Fruit fly (Drosophila melanogaster) whole organism, prepupa: ENCODE results near the gene Cyp4g15.

Source experiments
- CG10631 ChIP-seq: fragments of 200-800 bp; sonication (Bioruptor generic); optimal IDR thresholded peaks from 2 replicates; lab custom pipeline; 2016; ENCODE audit warnings: missing biosample characterization, missing genetic modification characterization
- CG3032 ChIP-seq: fragments of 200-800 bp; optimal IDR thresholded peaks from 2 replicates; lab custom pipeline; 2019; ENCODE audit warnings: missing biosample characterization, mild to moderate bottlenecking, missing genetic modification characterization, moderate library complexity
- CG32006 ChIP-seq: fragments of 200-800 bp; sonication (Bioruptor generic); optimal IDR thresholded peaks from 3 replicates; lab custom pipeline; 2017; ENCODE audit warnings: missing biosample characterization, mild to moderate bottlenecking, missing genetic modification characterization
- CG3919 ChIP-seq: fragments of 200-800 bp; sonication (Bioruptor generic); optimal IDR thresholded peaks from 3 replicates; lab custom pipeline; 2016; ENCODE audit warnings: missing biosample characterization, missing genetic modification characterization
- Eip93F ChIP-seq: fragments of 200-800 bp; sonication (Bioruptor generic); optimal IDR thresholded peaks from 2 replicates; lab custom pipeline; 2016; ENCODE audit warnings: missing biosample characterization, mild to moderate bottlenecking, missing genetic modification characterization
- Hr39 ChIP-seq: fragments of 200-800 bp; sonication (Bioruptor generic); optimal IDR thresholded peaks from 2 replicates; lab custom pipeline; 2016; ENCODE audit warnings: missing biosample characterization, missing genetic modification characterization
- Met ChIP-seq: fragments of 200-800 bp; sonication (Bioruptor generic); optimal IDR thresholded peaks from 3 replicates; lab custom pipeline; 2016; ENCODE audit warnings: missing biosample characterization, missing genetic modification characterization
- OdsH ChIP-seq: fragments of 200-800 bp; sonication (Bioruptor generic); optimal IDR thresholded peaks from 3 replicates; lab custom pipeline; 2016; ENCODE audit warnings: missing biosample characterization, missing genetic modification characterization
- Sox102F ChIP-seq: fragments of 200-800 bp; sonication (Bioruptor generic); optimal IDR thresholded peaks from 2 replicates; lab custom pipeline; 2016; ENCODE audit warnings: missing biosample characterization, mild to moderate bottlenecking, missing genetic modification characterization
- achi ChIP-seq: fragments of 200-800 bp; sonication (Bioruptor generic); optimal IDR thresholded peaks from 3 replicates; lab custom pipeline; 2016; ENCODE audit warnings: missing biosample characterization, missing genetic modification characterization
- cyc ChIP-seq: fragments of 200-800 bp; sonication (Bioruptor generic); optimal IDR thresholded peaks from 3 replicates; lab custom pipeline; 2016; ENCODE audit warnings: missing biosample characterization, missing genetic modification characterization
- dsx ChIP-seq: fragments of 200-800 bp; optimal IDR thresholded peaks from 3 replicates; lab custom pipeline; 2019; ENCODE audit warnings: missing biosample characterization, mild to moderate bottlenecking, missing genetic modification characterization, moderate library complexity; ENCODE audit not compliant: poor library complexity, severe bottlenecking
- fd59A ChIP-seq: fragments of 200-800 bp; sonication (Bioruptor generic); optimal IDR thresholded peaks from 2 replicates; lab custom pipeline; 2017; ENCODE audit warnings: missing biosample characterization, mild to moderate bottlenecking, missing genetic modification characterization, missing genetic modification reagents
- topi ChIP-seq: fragments of 200-800 bp; sonication (Bioruptor generic); optimal IDR thresholded peaks from 3 replicates; lab custom pipeline; 2016; ENCODE audit warnings: missing biosample characterization, missing genetic modification characterization

DNA sequence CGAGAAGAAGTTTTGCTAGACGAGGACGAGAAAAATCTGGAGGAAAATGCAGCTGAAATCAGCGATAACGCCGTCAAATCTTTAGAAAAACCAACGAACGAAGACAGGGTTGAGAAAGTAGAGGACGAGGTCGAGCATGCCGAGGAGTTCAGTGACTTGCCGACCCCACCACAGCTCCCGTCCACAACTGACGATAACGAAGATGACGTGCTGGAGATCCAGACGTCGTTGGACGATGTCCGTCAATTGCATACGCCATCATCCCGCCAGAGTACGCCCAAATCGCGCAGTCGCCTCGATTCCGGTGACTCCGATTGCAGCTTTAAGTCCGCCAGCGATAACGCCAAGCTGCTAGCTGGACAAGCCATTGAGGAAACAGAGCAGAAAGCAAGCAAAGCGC, 19.7 kb upstream of the Cyp4g15 start:
- TF ChIP-seq topi (GFP tag; lab: Kevin White, UChicago) (no peak), Eip93F (GFP tag; lab: Kevin White, UChicago) (no peak), Hr39 (no peak), cyc (GFP tag; lab: Kevin White, UChicago) (no peak), achi (GFP tag; lab: Kevin White, UChicago) (no peak), Sox102F (no peak), Met (GFP tag; lab: Kevin White, UChicago) (no peak), CG32006 (GFP tag; lab: Kevin White, UChicago) (no peak), fd59A (GFP tag; lab: Kevin White, UChicago) (no peak), CG3919 (GFP tag; lab: Kevin White, UChicago) (no peak), CG3032 (no peak), OdsH (GFP tag; lab: Kevin White, UChicago) (no peak), dsx (GFP tag; lab: Kevin White, UChicago) (no peak), CG10631 (no peak)
